ENCODE assay signal across 5 fruit fly cellular contexts in genomic region chr2L:20885889-20886507, dm6.
TF ChIP-seq lines count a peak whose summit lies in the region.

No protein-coding gene starts in this region.

- peak; percentile 9 for TF ChIP-seq CTCF in whole organism, embryonic (GFP tag; optimal IDR thresholded peaks at IDR 0.05; lab: Kevin White, UChicago)

TF ChIP-seq in whole organism, adult, 20 proteins besides CTCF, POLR2A, EP300 and RAD21:
- TF ChIP-seq kay (GFP tag; lab: Kevin White, UChicago; ENCODE audit: borderline replicate concordance) (peak; percentile 90), cic (GFP tag; optimal IDR thresholded peaks at IDR 0.05; lab: Kevin White, UChicago) (peak; percentile 93), Crg-1 (GFP tag; optimal IDR thresholded peaks at IDR 0.05; lab: Kevin White, UChicago) (no peak), CG12768 (GFP tag; optimal IDR thresholded peaks at IDR 0.05; lab: Kevin White, UChicago) (no peak), cnc (optimal IDR thresholded peaks at IDR 0.05; lab: Kevin White, UChicago) (no peak), CG7045 (GFP tag; optimal IDR thresholded peaks at IDR 0.05; lab: Kevin White, UChicago) (no peak), tj (GFP tag; optimal IDR thresholded peaks at IDR 0.05; lab: Kevin White, UChicago) (no peak), ovo (GFP tag; optimal IDR thresholded peaks at IDR 0.05; lab: Kevin White, UChicago) (no peak), CG33017 (tag; optimal IDR thresholded peaks at IDR 0.05; lab: Kevin White, UChicago) (peak; percentile 2), bab1 (GFP tag; optimal IDR thresholded peaks at IDR 0.05; lab: Kevin White, UChicago) (peak; percentile 13), CG11617 (GFP tag; optimal IDR thresholded peaks at IDR 0.05; lab: Kevin White, UChicago) (peak; percentile 30), CG5204 (GFP tag; optimal IDR thresholded peaks at IDR 0.05; lab: Kevin White, UChicago) (no peak), Mnt (GFP tag; optimal IDR thresholded peaks at IDR 0.05; lab: Kevin White, UChicago) (peak; percentile 65), CG14711 (tag; optimal IDR thresholded peaks at IDR 0.05; lab: Kevin White, UChicago) (no peak), pad (GFP tag; optimal IDR thresholded peaks at IDR 0.05; lab: Kevin White, UChicago) (peak; percentile 23)

TF ChIP-seq in whole organism, embryonic, 481 proteins besides CTCF, POLR2A, EP300 and RAD21 (continues in another document):
- TF ChIP-seq abd-A (tag; optimal IDR thresholded peaks at IDR 0.05; lab: Kevin White, UChicago) (peak; percentile 44), CG2116 (GFP tag; optimal IDR thresholded peaks at IDR 0.05; lab: Kevin White, UChicago) (no peak), CG9876 (GFP tag; optimal IDR thresholded peaks at IDR 0.05; lab: Kevin White, UChicago) (no peak), kni (GFP tag; optimal IDR thresholded peaks at IDR 0.05; lab: Kevin White, UChicago) (peak; percentile 11), BtbVII (GFP tag; optimal IDR thresholded peaks at IDR 0.05; lab: Kevin White, UChicago) (no peak), D19B (GFP tag; optimal IDR thresholded peaks at IDR 0.05; lab: Kevin White, UChicago) (no peak), Dbx (GFP tag; IDR thresholded peaks at IDR 0.05; lab: Robert Waterston, UW) (0 out of 3 replicates have a peak, but pooled peaks have one; percentile 22), wek (GFP tag; optimal IDR thresholded peaks at IDR 0.05; lab: Kevin White, UChicago) (peak; percentile 11), CG8281 (tag; optimal IDR thresholded peaks at IDR 0.05; lab: Kevin White, UChicago) (no peak), Oli (tag; optimal IDR thresholded peaks at IDR 0.05; lab: Kevin White, UChicago) (no peak), CG7928 (GFP tag; optimal IDR thresholded peaks at IDR 0.05; lab: Kevin White, UChicago) (no peak), crc (GFP tag; optimal IDR thresholded peaks at IDR 0.05; lab: Kevin White, UChicago) (no peak), CG14710 (tag; optimal IDR thresholded peaks at IDR 0.05; lab: Kevin White, UChicago) (no peak), bsh (GFP tag; optimal IDR thresholded peaks at IDR 0.05; lab: Kevin White, UChicago) (no peak), ato (GFP tag; IDR thresholded peaks at IDR 0.05; lab: Robert Waterston, UW; ENCODE audit: partially characterized antibody) (no peak), Sox100B (GFP tag; optimal IDR thresholded peaks at IDR 0.05; lab: Kevin White, UChicago) (no peak), tio (GFP tag; optimal IDR thresholded peaks at IDR 0.05; lab: Kevin White, UChicago) (no peak), nerfin-1 (tag; optimal IDR thresholded peaks at IDR 0.05; lab: Kevin White, UChicago) (no peak), ERR (GFP tag; optimal IDR thresholded peaks at IDR 0.05; lab: Kevin White, UChicago) (peak; percentile 18), Ssrp (tag; optimal IDR thresholded peaks at IDR 0.05; lab: Kevin White, UChicago) (no peak)

TF ChIP-seq in whole organism, prepupa, 60 proteins besides CTCF, POLR2A, EP300 and RAD21 (continues in another document):
- TF ChIP-seq CG31627 (GFP tag; optimal IDR thresholded peaks at IDR 0.05; lab: Kevin White, UChicago), result no peak
- no peak for TF ChIP-seq CG6854 (GFP tag; optimal IDR thresholded peaks at IDR 0.05; lab: Kevin White, UChicago)
- TF ChIP-seq Eip93F (GFP tag; optimal IDR thresholded peaks at IDR 0.05; lab: Kevin White, UChicago), result no peak
- no peak for TF ChIP-seq Hr39 (GFP tag; optimal IDR thresholded peaks at IDR 0.05; lab: Kevin White, UChicago)
- no peak for TF ChIP-seq lz (GFP tag; optimal IDR thresholded peaks at IDR 0.05; lab: Kevin White, UChicago)
- TF ChIP-seq fd59A (GFP tag; optimal IDR thresholded peaks at IDR 0.05; lab: Kevin White, UChicago), result no peak
- TF ChIP-seq Ets21C (GFP tag; optimal IDR thresholded peaks at IDR 0.05; lab: Kevin White, UChicago), result no peak
- no peak for TF ChIP-seq Sox102F (GFP tag; optimal IDR thresholded peaks at IDR 0.05; lab: Kevin White, UChicago)
- peak; percentile 51 for TF ChIP-seq Eip78C (GFP tag; lab: Kevin White, UChicago)
- TF ChIP-seq Lpt (GFP tag; optimal IDR thresholded peaks at IDR 0.05; lab: Kevin White, UChicago), result no peak
- peak; percentile 52 for TF ChIP-seq CG1621 (tag; optimal IDR thresholded peaks at IDR 0.05; lab: Kevin White, UChicago)
- no peak for TF ChIP-seq achi (GFP tag; optimal IDR thresholded peaks at IDR 0.05; lab: Kevin White, UChicago)
- TF ChIP-seq dsx (GFP tag; optimal IDR thresholded peaks at IDR 0.05; lab: Kevin White, UChicago; ENCODE audit: poor library complexity, severe bottlenecking), result no peak
- no peak for TF ChIP-seq CG3032 (tag; optimal IDR thresholded peaks at IDR 0.05; lab: Kevin White, UChicago)
- no peak for TF ChIP-seq cyc (GFP tag; optimal IDR thresholded peaks at IDR 0.05; lab: Kevin White, UChicago)
- TF ChIP-seq CG10669 (GFP tag; optimal IDR thresholded peaks at IDR 0.05; lab: Kevin White, UChicago), result no peak
- peak; percentile 13 for TF ChIP-seq CG16779 (tag; optimal IDR thresholded peaks at IDR 0.05; lab: Kevin White, UChicago)
- no peak for TF ChIP-seq CG8632 (GFP tag; optimal IDR thresholded peaks at IDR 0.05; lab: Kevin White, UChicago)
- no peak for TF ChIP-seq Ets96B (tag; optimal IDR thresholded peaks at IDR 0.05; lab: Kevin White, UChicago)
- no peak for TF ChIP-seq fd85E (GFP tag; optimal IDR thresholded peaks at IDR 0.05; lab: Kevin White, UChicago)
- TF ChIP-seq salr (GFP tag; optimal IDR thresholded peaks at IDR 0.05; lab: Kevin White, UChicago), result no peak

TF ChIP-seq in whole organism, pupa, 21 proteins besides CTCF, POLR2A, EP300 and RAD21:
- TF ChIP-seq D1 (tag; optimal IDR thresholded peaks at IDR 0.05; lab: Kevin White, UChicago) (no peak), fd96Ca (GFP tag; IDR thresholded peaks at IDR 0.05; lab: Robert Waterston, UW) (peak; percentile 6; the same call in 1 of the 3 replicates), CG8159 (tag; optimal IDR thresholded peaks at IDR 0.05; lab: Kevin White, UChicago) (no peak), CG34367 (tag; optimal IDR thresholded peaks at IDR 0.05; lab: Kevin White, UChicago) (no peak), CG32121 (GFP tag; IDR thresholded peaks at IDR 0.05; lab: Robert Waterston, UW) (no peak), Snoo (tag; optimal IDR thresholded peaks at IDR 0.05; lab: Kevin White, UChicago) (no peak), CG10348 (GFP tag; IDR thresholded peaks at IDR 0.05; lab: Robert Waterston, UW) (no peak)

TF ChIP-seq in whole organism, wandering third instar larva, 38 proteins besides CTCF, POLR2A, EP300 and RAD21:
- TF ChIP-seq Rel (GFP tag; optimal IDR thresholded peaks at IDR 0.05; lab: Kevin White, UChicago) (no peak), Rel (tag; optimal IDR thresholded peaks at IDR 0.05; lab: Kevin White, UChicago) (peak; percentile 8), CG9705 (GFP tag; optimal IDR thresholded peaks at IDR 0.05; lab: Kevin White, UChicago) (no peak)
